Worm (Caenorhabditis elegans) whole organism, L1 larva: Measurements from ENCODE around the gene btb-5.

Experiments
- C04F5.9 ChIP-seq: sonication (generic microtip); optimal IDR thresholded peaks from 2 replicates; lab custom pipeline; 2016; ENCODE audit warnings: missing genetic modification characterization, missing compliant biosample characterization
- C34B4.2 ChIP-seq: sonication (generic microtip); optimal IDR thresholded peaks from 2 replicates; lab custom pipeline; 2017; ENCODE audit warnings: mild to moderate bottlenecking, missing genetic modification characterization, missing compliant biosample characterization
- F16B12.6 ChIP-seq: fragments of 150-350 bp; optimal IDR thresholded peaks from 2 replicates; lab custom pipeline; 2014; ENCODE audit warnings: missing biosample characterization, missing genetic modification characterization
- Y116A8C.19 ChIP-seq: sonication (generic microtip); optimal IDR thresholded peaks from 2 replicates; lab custom pipeline; 2016; ENCODE audit warnings: missing compliant biosample characterization, missing genetic modification characterization, borderline replicate concordance
- alr-1 ChIP-seq: fragments of 200-800 bp; sonication (Bioruptor generic); optimal IDR thresholded peaks from 2 replicates; lab custom pipeline; 2018; ENCODE audit warnings: borderline replicate concordance, mild to moderate bottlenecking, missing genetic modification characterization, missing compliant biosample characterization
- aly-2 ChIP-seq: fragments of 150-350 bp; optimal IDR thresholded peaks from 2 replicates; lab custom pipeline; 2014; ENCODE audit warnings: missing biosample characterization, missing genetic modification characterization
- ama-1 ChIP-seq: fragments of 150-350 bp; optimal IDR thresholded peaks from 2 replicates; lab custom pipeline; 2014
- blmp-1 ChIP-seq: fragments of 150-350 bp; optimal IDR thresholded peaks from 2 replicates; lab custom pipeline; 2014; ENCODE audit warnings: missing biosample characterization, missing genetic modification characterization
- ceh-8 ChIP-seq: fragments of 200-800 bp; sonication (Bioruptor generic); optimal IDR thresholded peaks from 2 replicates; lab custom pipeline; 2018; ENCODE audit warnings: mild to moderate bottlenecking, missing genetic modification characterization, moderate library complexity, missing compliant biosample characterization
- ceh-82 ChIP-seq, 3 experiments: fragments of 150-350 bp in 1 of 3; sonication (generic microtip) in 2 of 3; optimal IDR thresholded peaks; 2 replicates each; lab custom pipeline; 2014 to 2017; ENCODE audit warnings: missing biosample characterization in 3 of 3, missing genetic modification characterization in 3 of 3
- ceh-88 ChIP-seq: fragments of 200-800 bp; sonication (Bioruptor generic); IDR thresholded peaks from 2 replicates; pipeline ENCODE4 v1.3.6; 2022; ENCODE audit warnings: missing genetic modification characterization, missing compliant biosample characterization
- ces-1 ChIP-seq: fragments of 150-350 bp; optimal IDR thresholded peaks from 2 replicates; lab custom pipeline; 2014; ENCODE audit warnings: missing biosample characterization, missing genetic modification reagents, missing genetic modification characterization
- efl-3 ChIP-seq: fragments of 200-800 bp; sonication (Bioruptor generic); optimal IDR thresholded peaks from 2 replicates; lab custom pipeline; 2018; ENCODE audit warnings: mild to moderate bottlenecking, missing genetic modification characterization, missing compliant biosample characterization
- egl-13 ChIP-seq: sonication (generic microtip); optimal IDR thresholded peaks from 2 replicates; lab custom pipeline; 2016; ENCODE audit warnings: missing genotype, missing genetic modification reagents, missing genetic modification characterization, missing compliant biosample characterization
- egl-27 ChIP-seq, 2 experiments: fragments of 150-350 bp in 1 of 2; sonication (generic microtip); optimal IDR thresholded peaks; 3 replicates each; lab custom pipeline; 2017 to 2018; ENCODE audit warnings: missing biosample characterization in 2 of 2, missing genetic modification characterization in 2 of 2, missing genetic modification reagents in 2 of 2
- elt-2 ChIP-seq: sonication (generic microtip); optimal IDR thresholded peaks from 2 replicates; lab custom pipeline; 2016; ENCODE audit warnings: missing genetic modification characterization, mild to moderate bottlenecking, inconsistent platforms, missing compliant biosample characterization, missing genetic modification reagents
- fkh-4 ChIP-seq: sonication (generic microtip); optimal IDR thresholded peaks from 2 replicates; lab custom pipeline; 2016; ENCODE audit warnings: missing compliant biosample characterization, missing genetic modification characterization, borderline replicate concordance
- grh-1 ChIP-seq: fragments of 200-800 bp; sonication (Bioruptor generic); IDR thresholded peaks from 2 replicates; pipeline ENCODE4 v1.3.6; 2022; ENCODE audit warnings: missing genetic modification reagents, missing genetic modification characterization, missing compliant biosample characterization
- hlh-17 ChIP-seq: fragments of 200-800 bp; sonication (Bioruptor generic); optimal IDR thresholded peaks from 2 replicates; lab custom pipeline; 2018; ENCODE audit warnings: missing genetic modification characterization, mild to moderate bottlenecking, missing compliant biosample characterization, moderate library complexity, borderline replicate concordance
- hlh-4 ChIP-seq: sonication (generic microtip); optimal IDR thresholded peaks from 2 replicates; lab custom pipeline; 2016; ENCODE audit warnings: mild to moderate bottlenecking, missing genetic modification characterization, missing compliant biosample characterization
- hpl-2 ChIP-seq: fragments of 150-350 bp; optimal IDR thresholded peaks from 2 replicates; lab custom pipeline; 2014; ENCODE audit warnings: missing biosample characterization, missing genetic modification reagents, missing genetic modification characterization
- irx-1 ChIP-seq: sonication (generic microtip); optimal IDR thresholded peaks from 2 replicates; lab custom pipeline; 2016; ENCODE audit warnings: missing genetic modification characterization, missing compliant biosample characterization
- isw-1 ChIP-seq: fragments of 200-800 bp; sonication (Bioruptor generic); IDR thresholded peaks from 2 replicates; pipeline ENCODE4 v1.3.6; 2022; ENCODE audit warnings: missing genetic modification characterization, missing compliant biosample characterization
- lin-13 ChIP-seq: fragments of 150-350 bp; optimal IDR thresholded peaks from 2 replicates; lab custom pipeline; 2014; ENCODE audit warnings: missing biosample characterization, missing genetic modification reagents, missing genetic modification characterization
- lin-14 ChIP-seq: fragments of 200-800 bp; sonication (Bioruptor generic); optimal IDR thresholded peaks from 2 replicates; lab custom pipeline; 2018; ENCODE audit warnings: mild to moderate bottlenecking, missing genetic modification characterization, moderate library complexity, missing compliant biosample characterization
- lin-35 ChIP-seq, 2 experiments: fragments of 150-350 bp; optimal IDR thresholded peaks; 2 replicates each; lab custom pipeline; 2014; ENCODE audit warnings: missing biosample characterization in 2 of 2, missing genetic modification characterization in 2 of 2, missing genetic modification reagents in 2 of 2
- lin-39 ChIP-seq: fragments of 150-350 bp; optimal IDR thresholded peaks from 2 replicates; lab custom pipeline; 2014; ENCODE audit warnings: missing biosample characterization, missing genetic modification reagents, missing genetic modification characterization
- mef-2 ChIP-seq: fragments of 150-350 bp; optimal IDR thresholded peaks from 2 replicates; lab custom pipeline; 2014; ENCODE audit warnings: missing biosample characterization, missing genetic modification characterization
- mep-1 ChIP-seq: fragments of 150-350 bp; optimal IDR thresholded peaks from 2 replicates; lab custom pipeline; 2014; ENCODE audit warnings: missing biosample characterization, missing genetic modification characterization
- nhr-11 ChIP-seq: fragments of 150-350 bp; optimal IDR thresholded peaks from 2 replicates; lab custom pipeline; 2014; ENCODE audit warnings: missing biosample characterization, missing genetic modification characterization
- nhr-20 ChIP-seq: sonication (generic microtip); optimal IDR thresholded peaks from 2 replicates; lab custom pipeline; 2016; ENCODE audit warnings: mild to moderate bottlenecking, missing genetic modification characterization, missing compliant biosample characterization
- nhr-28 ChIP-seq: fragments of 150-350 bp; optimal IDR thresholded peaks from 2 replicates; lab custom pipeline; 2014; ENCODE audit warnings: missing biosample characterization, missing genetic modification characterization
- nhr-47 ChIP-seq: sonication (generic microtip); optimal IDR thresholded peaks from 2 replicates; lab custom pipeline; 2016; ENCODE audit warnings: mild to moderate bottlenecking, missing genetic modification characterization, moderate library complexity, missing compliant biosample characterization
- nhr-71 ChIP-seq: sonication (generic microtip); optimal IDR thresholded peaks from 2 replicates; lab custom pipeline; 2016; ENCODE audit warnings: mild to moderate bottlenecking, missing genetic modification characterization, moderate library complexity, missing compliant biosample characterization
- nhr-77 ChIP-seq: fragments of 150-350 bp; optimal IDR thresholded peaks from 2 replicates; lab custom pipeline; 2014; ENCODE audit warnings: missing biosample characterization, missing genetic modification characterization
- pag-3 ChIP-seq: sonication (generic microtip); optimal IDR thresholded peaks from 2 replicates; lab custom pipeline; 2017; ENCODE audit warnings: missing genetic modification characterization, mild to moderate bottlenecking, missing compliant biosample characterization, antibody characterized with exemption, borderline replicate concordance; ENCODE audit not compliant: insufficient read depth
- pax-3 ChIP-seq: fragments of 200-800 bp; sonication (Bioruptor generic); optimal IDR thresholded peaks from 2 replicates; lab custom pipeline; 2018; ENCODE audit warnings: mild to moderate bottlenecking, missing genetic modification characterization, moderate library complexity, missing compliant biosample characterization
- skn-1 ChIP-seq: fragments of 150-350 bp; optimal IDR thresholded peaks from 2 replicates; lab custom pipeline; 2014; ENCODE audit warnings: missing biosample characterization, missing genetic modification characterization
- snpc-4 ChIP-seq: fragments of 150-350 bp; optimal IDR thresholded peaks from 2 replicates; lab custom pipeline; 2014; ENCODE audit warnings: missing biosample characterization, missing genetic modification characterization
- sox-4 ChIP-seq: sonication (generic microtip); optimal IDR thresholded peaks from 2 replicates; lab custom pipeline; 2016; ENCODE audit warnings: missing genetic modification characterization, missing compliant biosample characterization
- sptf-1 ChIP-seq: fragments of 150-350 bp; optimal IDR thresholded peaks from 2 replicates; lab custom pipeline; 2014; ENCODE audit warnings: missing biosample characterization, missing genetic modification characterization
- sup-37 ChIP-seq: fragments of 200-800 bp; sonication (Bioruptor generic); optimal IDR thresholded peaks from 2 replicates; lab custom pipeline; 2018; ENCODE audit warnings: mild to moderate bottlenecking, missing genetic modification characterization, missing compliant biosample characterization
- tbx-2 ChIP-seq: sonication (generic microtip); optimal IDR thresholded peaks from 2 replicates; lab custom pipeline; 2016; ENCODE audit warnings: missing genetic modification characterization, missing compliant biosample characterization
- unc-130 ChIP-seq: fragments of 150-350 bp; optimal IDR thresholded peaks from 2 replicates; lab custom pipeline; 2017; ENCODE audit warnings: missing biosample characterization, missing genetic modification characterization, inconsistent platforms
- unc-30 ChIP-seq: sonication (generic microtip); optimal IDR thresholded peaks from 2 replicates; lab custom pipeline; 2017; ENCODE audit warnings: missing biosample characterization, missing genetic modification characterization
- unc-62 ChIP-seq: fragments of 150-350 bp; optimal IDR thresholded peaks from 2 replicates; lab custom pipeline; 2014; ENCODE audit warnings: missing biosample characterization, missing genetic modification reagents, missing genetic modification characterization
- unc-86 ChIP-seq: sonication (generic microtip); optimal IDR thresholded peaks from 2 replicates; lab custom pipeline; 2016; ENCODE audit warnings: missing genetic modification characterization, missing compliant biosample characterization
- vab-15 ChIP-seq: sonication (generic microtip); optimal IDR thresholded peaks from 2 replicates; lab custom pipeline; 2017; ENCODE audit warnings: missing genotype, mild to moderate bottlenecking, missing genetic modification characterization, missing compliant biosample characterization
- xbp-1 ChIP-seq: sonication (generic microtip); optimal IDR thresholded peaks from 2 replicates; lab custom pipeline; 2016; ENCODE audit warnings: missing genetic modification characterization, missing compliant biosample characterization
- zag-1 ChIP-seq: fragments of 150-350 bp; optimal IDR thresholded peaks from 2 replicates; lab custom pipeline; 2014; ENCODE audit warnings: missing biosample characterization, missing genetic modification characterization
- zip-4 ChIP-seq: fragments of 200-800 bp; sonication (Bioruptor generic); optimal IDR thresholded peaks from 2 replicates; lab custom pipeline; 2018; ENCODE audit warnings: mild to moderate bottlenecking, missing genetic modification characterization, moderate library complexity, missing compliant biosample characterization
- ztf-11 ChIP-seq, 2 experiments: sonication (generic microtip); optimal IDR thresholded peaks; 2 replicates each; lab custom pipeline; 2016 to 2017; ENCODE audit warnings: missing genetic modification characterization in 2 of 2, missing biosample characterization in 1 of 2, missing compliant biosample characterization in 1 of 2
- ztf-4 ChIP-seq: fragments of 150-350 bp; optimal IDR thresholded peaks from 2 replicates; lab custom pipeline; 2014; ENCODE audit warnings: missing biosample characterization, missing genetic modification characterization

Gene btb-5

DNA sequence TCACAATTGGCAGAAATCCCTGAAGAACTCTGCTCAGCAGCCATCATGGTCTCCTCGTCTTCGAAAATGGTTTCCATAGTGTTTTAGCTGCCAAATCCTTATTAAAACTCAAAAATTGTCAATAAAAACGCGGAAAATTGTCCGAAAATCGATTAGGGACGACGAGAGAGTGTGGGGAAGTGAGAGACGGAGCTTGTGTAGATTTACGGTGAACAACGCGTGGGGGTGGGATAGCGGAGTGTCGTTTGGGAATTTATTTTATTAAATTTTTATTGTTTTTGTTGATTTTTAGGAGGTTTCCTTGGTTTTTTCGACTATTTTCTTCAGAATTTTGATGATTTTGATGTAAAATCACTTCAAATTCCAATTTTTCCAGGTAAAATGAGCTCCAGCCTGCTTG, 26.2 kb upstream of the btb-5 start, which contains the start of the genes F54C4.4 and mrpl-40 (continued):
- TF ChIP-seq Y116A8C.19 (tag; lab: Kevin White, UChicago) (no peak), alr-1 (no peak), isw-1 (peak; percentile 74), lin-39 (tag; lab: Kevin White, UChicago) (peak; percentile 62), nhr-11 (no peak), unc-130 (tag; lab: Kevin White, UChicago) (peak; percentile 62), pax-3 (tag; lab: Kevin White, UChicago) (peak; percentile 40), sox-4 (no peak), nhr-71 (tag; lab: Kevin White, UChicago) (peak; percentile 76), ceh-82 (tag; optimal IDR thresholded peaks at IDR 0.05; lab: Kevin White, UChicago) (peak; percentile 56 to 87 (median 59)), egl-13 (peak; percentile 23), ztf-4 (tag; lab: Kevin White, UChicago) (no peak), C34B4.2 (tag; lab: Kevin White, UChicago) (no peak), lin-13 (GFP tag; lab: Kevin White, UChicago) (peak; percentile 61), ceh-88 (GFP tag; lab: Robert Waterston, UW) (no peak), vab-15 (tag; lab: Kevin White, UChicago) (no peak), unc-86 (tag; lab: Kevin White, UChicago) (peak; percentile 72), hlh-17 (GFP tag; lab: Kevin White, UChicago) (no peak), hlh-4 (tag; lab: Kevin White, UChicago) (no peak), efl-3 (GFP tag; lab: Kevin White, UChicago) (no peak), ces-1 (no peak), grh-1 (GFP tag; lab: Robert Waterston, UW) (no peak), nhr-28 (tag; lab: Kevin White, UChicago) (no peak), zag-1 (tag; lab: Kevin White, UChicago) (no peak), sptf-1 (no peak), lin-35 (GFP tag; optimal IDR thresholded peaks at IDR 0.05; lab: Kevin White, UChicago) (peak; percentile 67 to 81), irx-1 (peak; percentile 57), nhr-77 (tag; lab: Kevin White, UChicago) (peak; percentile 18), mef-2 (tag; lab: Kevin White, UChicago) (no peak), fkh-4 (no peak), nhr-47 (peak; percentile 84), ama-1 (lab: Kevin White, UChicago) (no peak), tbx-2 (tag; lab: Kevin White, UChicago) (peak; percentile 69), aly-2 (tag; lab: Kevin White, UChicago) (no peak), elt-2 (tag; lab: Kevin White, UChicago) (no peak), lin-14 (GFP tag; lab: Kevin White, UChicago) (peak; percentile 73), ceh-8 (GFP tag; lab: Kevin White, UChicago) (no peak), zip-4 (GFP tag; lab: Kevin White, UChicago) (no peak), skn-1 (tag; lab: Kevin White, UChicago) (peak; percentile 29), unc-62 (no peak), xbp-1 (tag; lab: Kevin White, UChicago) (peak; percentile 72), C04F5.9 (no peak), egl-27 (tag; optimal IDR thresholded peaks at IDR 0.05; lab: Kevin White, UChicago) (no peak), F16B12.6 (tag; lab: Kevin White, UChicago) (peak; percentile 36), hpl-2 (GFP tag; lab: Kevin White, UChicago) (peak; percentile 11), ztf-11 (tag; optimal IDR thresholded peaks at IDR 0.05; lab: Kevin White, UChicago) (peak in 1 of 2 experiments; percentile 57), sup-37 (GFP tag; lab: Kevin White, UChicago) (no peak), mep-1 (tag; lab: Kevin White, UChicago) (peak; percentile 61), snpc-4 (tag; lab: Kevin White, UChicago) (peak; percentile 20), pag-3 (tag; lab: Kevin White, UChicago) (no peak), blmp-1 (tag; lab: Kevin White, UChicago) (peak; percentile 14), nhr-20 (tag; lab: Kevin White, UChicago) (peak; percentile 53), unc-30 (no peak)
